Fruit fly (Drosophila melanogaster) whole organism, prepupa: ENCODE data around the gene bam.

Experiments used
- CG16779 ChIP-seq: fragments of 200-800 bp; sonication (Bioruptor generic); optimal IDR thresholded peaks from 3 replicates; lab custom pipeline; 2017; ENCODE audit warnings: missing biosample characterization, mild to moderate bottlenecking, missing genetic modification characterization
- CG3032 ChIP-seq: fragments of 200-800 bp; optimal IDR thresholded peaks from 2 replicates; lab custom pipeline; 2019; ENCODE audit warnings: missing biosample characterization, mild to moderate bottlenecking, missing genetic modification characterization, moderate library complexity
- Ets21C ChIP-seq: fragments of 200-800 bp; sonication (Bioruptor generic); optimal IDR thresholded peaks from 3 replicates; lab custom pipeline; 2016; ENCODE audit warnings: missing biosample characterization, missing genetic modification characterization
- OdsH ChIP-seq: fragments of 200-800 bp; sonication (Bioruptor generic); optimal IDR thresholded peaks from 3 replicates; lab custom pipeline; 2016; ENCODE audit warnings: missing biosample characterization, missing genetic modification characterization
- Sox102F ChIP-seq: fragments of 200-800 bp; sonication (Bioruptor generic); optimal IDR thresholded peaks from 2 replicates; lab custom pipeline; 2016; ENCODE audit warnings: missing biosample characterization, mild to moderate bottlenecking, missing genetic modification characterization
- Sox14 ChIP-seq: fragments of 200-800 bp; sonication (Bioruptor generic); optimal IDR thresholded peaks from 3 replicates; lab custom pipeline; 2016; ENCODE audit warnings: missing biosample characterization, missing genetic modification characterization
- achi ChIP-seq: fragments of 200-800 bp; sonication (Bioruptor generic); optimal IDR thresholded peaks from 3 replicates; lab custom pipeline; 2016; ENCODE audit warnings: missing biosample characterization, missing genetic modification characterization
- dac ChIP-seq: fragments of 200-800 bp; sonication (Bioruptor generic); optimal IDR thresholded peaks from 2 replicates; lab custom pipeline; 2017; ENCODE audit warnings: missing biosample characterization, mild to moderate bottlenecking, missing genetic modification characterization
- fd85E ChIP-seq: fragments of 200-800 bp; sonication (Bioruptor generic); optimal IDR thresholded peaks from 3 replicates; lab custom pipeline; 2016; ENCODE audit warnings: missing biosample characterization, missing genetic modification characterization
- lz ChIP-seq: fragments of 200-800 bp; sonication (Bioruptor generic); optimal IDR thresholded peaks from 3 replicates; lab custom pipeline; 2016; ENCODE audit warnings: missing biosample characterization, missing genetic modification characterization
- topi ChIP-seq: fragments of 200-800 bp; sonication (Bioruptor generic); optimal IDR thresholded peaks from 3 replicates; lab custom pipeline; 2016; ENCODE audit warnings: missing biosample characterization, missing genetic modification characterization
- vri ChIP-seq: fragments of 200-800 bp; sonication (Bioruptor generic); optimal IDR thresholded peaks from 3 replicates; lab custom pipeline; 2016; ENCODE audit warnings: missing biosample characterization, mild to moderate bottlenecking, missing genetic modification characterization

- TF ChIP-seq lz (GFP tag; lab: Kevin White, UChicago): no peak
- TF ChIP-seq OdsH (GFP tag; lab: Kevin White, UChicago): no peak
- peak; percentile 3 for TF ChIP-seq Sox102F (GFP tag; lab: Kevin White, UChicago)
- no peak for TF ChIP-seq achi
- TF ChIP-seq CG3032 (tag; lab: Kevin White, UChicago): no peak
- TF ChIP-seq Ets21C (GFP tag; lab: Kevin White, UChicago): no peak
- peak; percentile 33 for TF ChIP-seq vri (GFP tag; lab: Kevin White, UChicago)
- TF ChIP-seq topi (GFP tag; lab: Kevin White, UChicago): no peak
- TF ChIP-seq Sox14 (GFP tag; lab: Kevin White, UChicago): no peak
- no peak for TF ChIP-seq dac (GFP tag; lab: Kevin White, UChicago)
- TF ChIP-seq CG16779 (tag; lab: Kevin White, UChicago): peak; percentile 55
- TF ChIP-seq fd85E (GFP tag; lab: Kevin White, UChicago): no peak
Measured at dm6 chr3R:25292864-25293284, 48.0 kb upstream of the bam start, which contains the start of gene CG31098.
